Fruit fly (Drosophila melanogaster) S2 (cell line): ENCODE results near the gene CG31100.

Source experiments
- CG8478 ChIP-seq: fragments of >200 bp; optimal IDR thresholded peaks from 2 replicates; lab custom pipeline; 2018
- CTCF ChIP-seq, 2 experiments: fragments of >200 bp; optimal IDR thresholded peaks; 2 replicates each; lab custom pipeline; 2018

The CG31100 gene

DNA sequence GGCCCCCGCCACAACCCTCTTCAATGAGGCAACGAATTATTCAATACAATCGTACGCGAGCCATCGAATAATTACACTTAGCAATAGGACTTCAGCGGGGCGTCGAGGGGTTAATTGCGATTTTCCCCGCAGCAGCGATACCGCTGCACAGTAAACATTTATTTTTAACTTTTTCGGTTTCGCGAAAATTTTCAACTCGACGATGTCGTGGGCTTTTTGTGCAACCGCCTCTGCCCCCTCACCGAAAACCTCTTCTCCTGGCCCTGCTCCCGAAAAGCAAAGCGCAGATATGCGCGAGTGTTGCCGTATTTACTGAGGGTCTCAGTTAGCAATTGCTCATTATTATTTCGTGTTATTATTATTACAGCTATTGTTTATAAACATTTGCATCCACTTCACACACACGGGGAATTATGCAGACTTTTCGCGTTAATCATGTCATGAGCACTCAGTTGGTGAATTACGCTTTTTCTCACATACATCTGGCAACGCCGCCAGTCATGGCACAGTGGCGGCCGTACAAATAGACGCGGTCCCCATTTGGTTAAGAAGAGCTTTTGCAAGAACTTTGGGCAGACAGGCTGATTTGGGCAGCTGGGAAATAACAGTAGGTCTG is 10.4 kb upstream of the CG31100 start:
- TF ChIP-seq CG8478: no peak
- TF ChIP-seq CTCF (optimal IDR thresholded peaks at IDR 0.05; lab: Kevin White, UChicago): no peak

DNA sequence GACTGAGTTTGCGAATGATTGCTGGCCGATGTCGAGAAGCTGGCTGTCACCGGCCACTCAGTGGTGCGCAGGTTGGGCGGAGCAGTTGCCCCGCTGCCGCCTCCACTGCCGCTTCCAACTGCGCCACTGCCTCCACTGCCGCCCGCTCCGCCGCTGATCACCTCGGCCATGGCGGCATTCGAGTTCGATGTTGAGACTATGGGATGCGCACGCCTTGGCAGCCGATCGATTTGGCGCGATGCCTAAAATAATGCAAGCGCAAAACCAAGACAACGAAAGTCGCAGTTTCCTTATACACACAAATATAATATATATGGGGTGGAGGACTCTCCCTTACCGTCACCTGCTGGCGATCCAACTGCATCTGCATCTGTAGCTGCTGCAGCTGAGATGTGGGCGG is 8.3 kb upstream of the CG31100 start:
- no peak for TF ChIP-seq CTCF (optimal IDR thresholded peaks at IDR 0.05; lab: Kevin White, UChicago)

DNA sequence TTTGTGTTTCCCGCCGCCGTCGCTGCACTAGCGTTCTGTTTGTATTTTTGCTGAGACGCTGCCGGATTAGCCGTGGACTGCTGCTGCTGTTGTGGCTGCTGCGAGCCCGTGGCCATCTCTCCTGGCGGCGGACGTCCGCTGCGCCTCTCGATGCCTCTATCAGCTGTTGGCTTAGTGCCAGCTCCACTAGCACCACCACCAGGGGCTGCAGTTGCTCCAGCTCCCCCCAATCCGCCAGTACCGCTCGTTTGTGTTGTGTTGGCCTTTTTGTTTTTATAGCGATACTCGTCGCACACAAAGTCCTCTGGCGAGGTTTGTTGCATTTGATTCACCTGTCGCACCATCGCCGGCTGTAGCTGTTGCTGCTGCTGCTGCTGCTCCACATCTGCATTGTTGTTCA is 7.2 kb upstream of the CG31100 start:
- TF ChIP-seq CG8478 (no peak), CTCF (optimal IDR thresholded peaks at IDR 0.05; lab: Kevin White, UChicago) (no peak)

DNA sequence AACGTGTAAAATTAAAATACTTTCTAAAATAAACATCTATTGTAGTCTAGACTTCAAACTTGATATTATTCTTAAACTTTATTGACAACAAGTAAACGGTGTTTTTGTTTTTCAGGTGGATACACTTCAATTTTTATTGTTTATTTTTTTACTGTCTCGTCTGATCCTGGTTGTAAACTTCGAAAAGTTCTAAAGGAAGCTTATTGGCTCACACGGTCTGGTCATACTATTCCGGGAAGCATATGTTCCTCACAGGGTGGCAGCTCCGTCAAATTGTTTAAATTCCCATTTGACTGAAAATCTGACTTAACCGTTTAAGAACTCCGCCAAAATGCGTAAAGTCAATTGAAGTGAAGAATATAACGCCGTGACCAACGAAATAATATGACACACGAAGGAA is 4.8 kb upstream of the CG31100 start, which contains the start of gene CG11983:
Gene CG11983, plus strand, starts transcription at position 120 of the 400 bp plus-strand sequence.
- TF ChIP-seq CTCF (optimal IDR thresholded peaks at IDR 0.05; lab: Kevin White, UChicago) (no peak), CG8478 (no peak)

DNA sequence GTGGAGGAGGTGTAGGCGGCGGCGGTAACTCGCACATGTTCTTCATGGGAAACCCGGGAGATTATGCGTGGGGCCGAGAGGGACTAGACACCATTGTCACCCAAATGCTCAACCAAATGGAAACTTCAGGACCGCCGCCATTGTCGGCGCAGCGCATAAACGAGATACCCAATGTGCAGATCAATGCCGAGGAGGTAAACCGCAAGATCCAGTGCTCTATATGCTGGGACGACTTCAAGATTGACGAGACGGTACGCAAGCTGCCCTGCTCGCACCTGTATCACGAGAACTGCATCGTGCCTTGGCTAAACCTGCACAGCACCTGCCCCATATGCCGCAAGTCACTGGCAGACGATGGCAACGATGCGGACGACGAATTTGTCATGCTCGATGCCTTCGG is 3.8 kb upstream of the CG31100 start:
- TF ChIP-seq CTCF (optimal IDR thresholded peaks at IDR 0.05; lab: Kevin White, UChicago) (no peak), CG8478 (no peak)

DNA sequence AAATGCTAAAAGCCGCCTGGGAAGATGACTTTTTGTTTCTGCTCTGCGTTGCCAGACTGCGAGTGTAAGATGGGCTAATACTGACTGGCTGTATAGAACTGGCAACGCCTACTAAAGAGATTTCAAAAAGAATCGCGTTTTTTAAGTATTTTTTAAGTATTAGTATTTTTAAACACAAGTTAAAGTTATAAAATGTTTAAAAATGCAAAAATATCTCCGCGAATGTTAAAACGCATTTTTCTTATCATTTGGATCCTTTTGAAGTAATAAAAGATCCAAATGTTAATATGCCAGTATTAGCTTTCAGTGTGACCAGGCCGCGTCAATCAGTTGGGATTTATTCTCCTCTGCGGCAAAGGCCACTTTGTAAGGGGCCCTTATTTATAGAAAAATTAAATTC is 2.7 kb upstream of the CG31100 start, which contains the start of the genes Prosbeta3 and Iru:
Gene Prosbeta3, minus strand, starts transcription at position 98 of the 400 bp plus-strand sequence.
Gene Iru, plus strand, starts transcription at position 328 of the 400 bp plus-strand sequence.
- TF ChIP-seq CG8478 (no peak), CTCF (optimal IDR thresholded peaks at IDR 0.05; lab: Kevin White, UChicago) (no peak)

DNA sequence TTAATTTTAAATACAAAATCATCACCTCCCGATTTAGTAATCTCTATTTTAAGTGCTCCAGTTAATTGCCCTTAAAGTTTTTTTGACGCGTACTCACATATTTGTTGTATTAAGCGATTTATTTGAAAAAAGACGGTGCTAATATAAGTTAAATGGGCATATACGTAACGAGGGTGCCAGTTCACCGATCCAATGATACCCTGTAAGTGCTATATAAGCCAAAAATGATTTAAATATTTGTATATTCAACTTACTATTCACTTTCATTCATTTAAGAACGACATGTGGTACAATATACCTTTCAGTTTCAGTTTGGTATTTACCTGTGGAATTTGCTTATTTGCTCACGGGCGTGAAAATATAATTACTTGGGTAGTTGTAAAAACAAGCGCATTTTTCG is 908 bp downstream of the CG31100 start:
- no peak for TF ChIP-seq CG8478
- no peak for TF ChIP-seq CTCF (optimal IDR thresholded peaks at IDR 0.05; lab: Kevin White, UChicago)

DNA sequence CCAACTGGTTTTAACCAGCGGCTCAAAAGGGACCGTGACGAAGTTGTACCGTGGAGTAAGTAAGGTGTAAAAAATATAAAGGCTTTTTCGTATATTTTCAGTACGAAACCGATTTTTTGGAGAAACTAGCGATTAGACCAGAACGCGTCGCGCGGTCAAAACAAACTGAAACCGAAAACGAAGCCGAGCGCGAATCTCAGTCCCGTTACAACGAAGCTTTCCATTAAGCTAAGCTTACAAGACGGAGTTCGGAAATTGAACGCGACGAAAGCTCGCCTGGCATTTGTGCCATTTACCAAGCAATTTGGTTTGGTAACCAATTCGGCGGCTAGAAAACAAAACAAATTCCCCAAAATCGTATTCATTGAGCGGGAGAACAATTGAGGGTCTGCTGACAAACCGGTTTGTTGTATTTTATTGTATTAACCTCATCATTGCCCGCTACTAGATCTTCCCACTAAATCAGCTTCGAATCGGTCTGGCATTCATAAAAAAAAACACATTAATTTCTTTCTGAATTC is 1.7 kb downstream of the CG31100 start:
- TF ChIP-seq CTCF (optimal IDR thresholded peaks at IDR 0.05; lab: Kevin White, UChicago) (no peak), CG8478 (no peak)

DNA sequence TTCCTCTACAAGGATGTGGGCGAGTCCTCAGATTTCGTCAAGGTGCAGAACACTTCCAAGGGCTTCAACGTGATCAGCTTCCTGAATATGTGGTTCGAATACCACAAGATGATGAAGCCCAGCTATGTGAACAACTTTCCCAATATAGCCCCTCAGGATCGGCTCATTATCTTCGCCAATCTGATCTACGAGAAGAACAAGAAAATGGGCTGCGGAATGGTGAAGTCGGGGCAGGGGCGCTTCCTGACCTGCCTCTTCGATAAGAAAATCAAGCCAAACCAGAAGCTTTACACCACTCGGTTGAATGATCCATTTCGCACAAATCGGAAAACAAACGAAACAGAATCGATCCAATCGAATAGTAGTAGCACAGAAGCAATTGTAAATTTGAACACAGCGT is 5.2 kb downstream of the CG31100 start:
- TF ChIP-seq CTCF (optimal IDR thresholded peaks at IDR 0.05; lab: Kevin White, UChicago) (no peak), CG8478 (no peak)

DNA sequence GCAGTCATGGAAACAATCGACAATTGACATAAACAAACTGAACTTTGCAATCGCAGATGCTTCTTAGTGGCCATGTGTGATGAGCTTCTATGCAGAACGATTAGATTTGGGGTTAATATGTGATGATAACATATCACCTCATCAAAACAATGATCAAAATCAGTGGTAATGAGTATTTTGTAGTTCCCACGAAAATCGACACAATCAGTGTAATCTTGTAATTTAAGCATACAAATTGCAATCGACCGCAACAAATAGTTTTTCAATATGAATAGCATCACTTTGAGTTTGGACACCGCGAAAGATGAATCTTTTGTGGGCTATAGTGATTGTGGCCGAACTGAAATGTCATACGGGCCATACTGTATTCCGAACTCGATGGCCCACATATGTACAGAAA is 6.1 kb downstream of the CG31100 start, which contains the start of gene CG11977:
Gene CG11977, plus strand, starts transcription at position 301 of the 400 bp plus-strand sequence.
- TF ChIP-seq CG8478 (no peak), CTCF (optimal IDR thresholded peaks at IDR 0.05; lab: Kevin White, UChicago) (no peak)

DNA sequence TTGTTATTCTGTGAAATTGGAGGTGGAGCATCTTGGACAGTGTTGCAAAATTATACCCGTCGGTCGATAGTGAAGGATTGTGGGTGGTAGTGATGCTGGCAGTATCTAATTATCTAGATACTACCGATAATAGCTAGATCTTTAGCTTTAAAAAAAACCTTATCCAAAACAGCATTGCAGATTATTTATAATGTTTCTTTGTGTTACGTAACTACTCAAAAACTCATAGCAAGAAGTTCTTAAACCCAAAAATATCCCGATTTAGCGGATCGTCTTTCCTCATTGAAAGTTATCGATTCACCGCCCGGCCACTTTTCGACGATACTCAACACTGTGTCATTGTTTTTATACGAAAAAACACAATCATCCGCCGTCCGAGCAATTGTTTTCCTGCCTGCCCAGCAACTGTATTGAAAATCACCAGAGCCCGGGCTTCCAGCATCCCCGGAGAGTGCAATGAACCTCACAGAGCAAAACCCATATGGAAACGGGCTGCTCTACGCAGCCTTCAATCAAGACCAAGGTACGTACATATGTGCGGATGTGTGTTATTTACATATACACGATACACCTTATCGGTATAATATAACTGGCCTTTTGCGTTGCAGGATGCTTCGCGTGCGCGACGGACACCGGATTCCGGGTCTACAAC is 10.4 kb downstream of the CG31100 start, which contains the start of gene CG11975:
Gene CG11975, plus strand, starts transcription at position 326 of the 652 bp plus-strand sequence.
- TF ChIP-seq CG8478 (no peak), CTCF (optimal IDR thresholded peaks at IDR 0.05; lab: Kevin White, UChicago) (peak in 1 of 2 experiments; percentile 14)

DNA sequence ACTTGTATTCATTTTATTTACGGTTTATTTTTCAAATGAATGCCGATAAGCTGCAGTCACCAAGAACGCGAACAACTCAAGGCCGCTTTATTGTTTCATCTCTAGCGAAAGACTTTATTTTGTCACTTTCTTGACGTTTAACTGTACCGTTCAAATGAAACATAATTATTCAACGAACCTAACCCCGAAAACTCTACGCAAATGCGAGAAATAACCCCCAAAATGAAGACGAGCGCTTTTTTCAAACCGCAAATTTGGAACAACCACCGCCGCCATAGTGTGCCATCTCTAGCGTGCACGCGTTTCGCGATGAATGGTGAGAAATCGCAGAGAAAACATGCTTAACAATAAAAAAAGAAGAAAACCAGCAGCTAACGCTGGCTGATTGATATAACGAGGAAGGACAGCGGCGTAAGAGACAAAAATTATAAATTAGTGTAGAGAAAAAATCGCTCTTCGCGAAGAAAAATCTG is 18.8 kb downstream of the CG31100 start, which contains the start of gene CG11970:
Gene CG11970, plus strand, starts transcription at position 117 of the 473 bp plus-strand sequence.
- TF ChIP-seq CG8478 (no peak), CTCF (optimal IDR thresholded peaks at IDR 0.05; lab: Kevin White, UChicago) (peak in 1 of 2 experiments; percentile 25)

DNA sequence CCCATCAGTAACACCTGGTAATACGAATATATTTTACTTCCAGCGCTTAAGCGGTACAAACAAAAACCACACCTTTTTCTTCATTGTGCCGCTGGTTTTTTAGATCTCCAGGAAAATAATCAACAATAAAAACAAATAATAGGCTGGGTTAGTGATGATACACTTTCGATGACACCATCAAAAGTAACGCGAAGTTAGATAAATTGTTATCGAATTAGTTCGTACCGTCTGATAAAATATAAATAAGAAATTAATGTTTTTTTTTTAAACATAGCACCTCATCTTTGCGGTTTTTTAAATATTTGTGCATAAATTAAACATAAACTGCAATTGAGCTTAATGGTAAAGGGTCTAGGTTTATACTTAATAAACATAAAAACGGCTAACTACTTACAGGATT is 19.3 kb downstream of the CG31100 start, which contains the start of gene RagA-B:
Gene RagA-B, minus strand, starts transcription at position 175 of the 400 bp plus-strand sequence.
- TF ChIP-seq CTCF (optimal IDR thresholded peaks at IDR 0.05; lab: Kevin White, UChicago) (no peak), CG8478 (no peak)

DNA sequence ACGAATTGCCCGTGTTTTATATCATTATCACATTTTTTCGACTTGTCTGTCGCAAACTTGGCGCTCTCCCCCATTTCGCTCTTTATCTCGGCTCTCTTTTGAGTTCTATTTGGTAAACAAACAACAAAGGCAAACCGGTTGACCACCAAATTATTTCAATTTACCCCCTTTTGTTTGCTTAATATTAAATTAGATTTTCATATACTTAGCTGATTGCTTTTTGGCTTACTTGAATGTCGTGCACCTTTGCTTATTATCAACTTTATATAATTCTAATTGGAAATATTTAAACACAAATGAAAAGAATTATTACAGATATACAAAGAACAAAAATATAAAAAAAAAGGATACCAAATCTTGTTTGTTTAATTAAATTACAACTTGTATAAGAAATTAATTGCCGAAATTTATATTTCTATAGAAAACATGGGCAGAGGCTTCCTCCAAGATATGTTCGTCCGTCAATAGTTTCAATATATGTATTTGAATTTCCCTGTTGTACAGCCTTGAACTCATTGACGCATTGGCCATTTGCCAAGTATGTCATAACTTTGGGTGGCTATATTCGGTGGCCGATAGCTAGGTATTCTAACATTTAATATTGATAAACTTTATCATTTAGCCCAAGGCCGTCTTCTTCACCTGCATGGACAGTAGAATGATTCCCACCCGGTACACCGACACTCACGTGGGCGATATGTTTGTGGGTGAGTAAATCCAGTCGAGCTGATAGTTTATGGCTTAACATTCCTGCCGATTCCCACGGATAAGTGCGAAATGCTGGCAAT is 22.0 kb downstream of the CG31100 start:
- TF ChIP-seq CG8478 (no peak), CTCF (optimal IDR thresholded peaks at IDR 0.05; lab: Kevin White, UChicago) (no peak)

DNA sequence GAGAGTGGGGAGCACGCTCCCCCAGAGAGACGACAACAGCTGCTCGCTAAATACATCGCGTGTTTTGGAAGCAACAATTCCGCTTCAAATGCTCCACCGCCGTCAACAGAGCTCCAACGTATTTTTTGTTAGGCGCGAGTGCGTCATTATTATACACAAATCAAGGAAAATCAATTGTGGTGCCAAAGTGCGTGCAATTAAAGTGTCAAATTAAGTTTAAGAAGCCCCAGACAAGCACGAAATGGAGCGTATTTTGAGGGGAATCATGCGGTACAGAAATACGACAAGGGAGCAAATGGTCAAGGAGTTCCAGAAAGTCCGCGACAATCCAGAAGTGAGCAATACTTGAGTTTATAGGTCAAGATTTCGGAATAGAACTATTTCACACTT is 22.7 kb downstream of the CG31100 start, which contains the start of gene CAHbeta:
Gene CAHbeta, plus strand, starts transcription at position 85 of the 390 bp plus-strand sequence.
- TF ChIP-seq CTCF (optimal IDR thresholded peaks at IDR 0.05; lab: Kevin White, UChicago) (no peak), CG8478 (no peak)
